Fruit fly (Drosophila melanogaster) whole organism, pupa: ENCODE results near the gene hkb.

Experiments
- CG10348 ChIP-seq: fragments of 200-800 bp; sonication (Bioruptor generic); IDR thresholded peaks from 2 replicates; pipeline ENCODE4 v1.3.6; 2022; ENCODE audit warnings: missing biosample characterization, missing genetic modification characterization
- CG12605 ChIP-seq: fragments of 200-800 bp; sonication (Bioruptor generic); IDR thresholded peaks from 2 replicates; pipeline ENCODE4 v1.3.6; 2022; ENCODE audit warnings: missing biosample characterization, missing genetic modification characterization
- CG13204 ChIP-seq: fragments of 200-800 bp; sonication (Bioruptor generic); optimal IDR thresholded peaks from 2 replicates; lab custom pipeline; 2018; ENCODE audit warnings: missing biosample characterization, mild to moderate bottlenecking, missing genetic modification characterization, moderate library complexity
- CG15710 ChIP-seq: fragments of 200-800 bp; sonication (Bioruptor generic); optimal IDR thresholded peaks from 2 replicates; lab custom pipeline; 2018; ENCODE audit warnings: missing biosample characterization, mild to moderate bottlenecking, missing genetic modification characterization, moderate library complexity
- CG17806 ChIP-seq: fragments of 200-800 bp; sonication (Bioruptor generic); optimal IDR thresholded peaks from 2 replicates; lab custom pipeline; 2018; ENCODE audit warnings: missing biosample characterization, mild to moderate bottlenecking, missing genetic modification characterization, moderate library complexity
- CG32121 ChIP-seq: fragments of 200-800 bp; sonication (Bioruptor generic); IDR thresholded peaks from 2 replicates; pipeline ENCODE4 v1.3.6; 2022; ENCODE audit warnings: missing biosample characterization, missing genetic modification characterization
- CG8159 ChIP-seq: fragments of 200-800 bp; sonication (Bioruptor generic); optimal IDR thresholded peaks from 3 replicates; lab custom pipeline; 2018; ENCODE audit warnings: missing biosample characterization, mild to moderate bottlenecking, missing genetic modification characterization, moderate library complexity
- EcR ChIP-seq: fragments of 200-800 bp; sonication (Bioruptor generic); optimal IDR thresholded peaks from 3 replicates; lab custom pipeline; 2019; ENCODE audit warnings: missing biosample characterization, missing genetic modification characterization, mild to moderate bottlenecking, moderate library complexity, missing genetic modification reagents
- Ets98B ChIP-seq: fragments of 200-800 bp; sonication (Bioruptor generic); IDR thresholded peaks from 2 replicates; pipeline ENCODE4 v1.3.6; 2022; ENCODE audit warnings: missing biosample characterization, missing genetic modification characterization
- Pif1A ChIP-seq: fragments of 200-800 bp; sonication (Bioruptor generic); optimal IDR thresholded peaks from 3 replicates; lab custom pipeline; 2016; ENCODE audit warnings: missing biosample characterization, missing genetic modification characterization
- Snoo ChIP-seq: fragments of 200-800 bp; sonication (Bioruptor generic); optimal IDR thresholded peaks from 3 replicates; lab custom pipeline; 2017; ENCODE audit warnings: missing biosample characterization, mild to moderate bottlenecking, missing genetic modification characterization, inconsistent platforms

- TF ChIP-seq EcR (GFP tag; lab: Kevin White, UChicago) (no peak), CG12605 (no peak), CG15710 (tag; lab: Kevin White, UChicago) (no peak), CG8159 (tag; lab: Kevin White, UChicago) (no peak), CG13204 (GFP tag; lab: Kevin White, UChicago) (no peak), Pif1A (no peak), CG17806 (tag; lab: Kevin White, UChicago) (no peak), CG32121 (GFP tag; lab: Robert Waterston, UW) (no peak), Snoo (no peak), CG10348 (GFP tag; lab: Robert Waterston, UW) (no peak), Ets98B (GFP tag; lab: Robert Waterston, UW) (no peak)
Measured at dm6 chr3R:4318589-4318988, 27.9 kb downstream of the hkb start.
